Fruit fly (Drosophila melanogaster): ENCODE measurements around the gene Drsl6.
A peak's percentile ranks its signal among the peaks of the same experiment; 100 is the strongest.

Drsl6 gene

DNA sequence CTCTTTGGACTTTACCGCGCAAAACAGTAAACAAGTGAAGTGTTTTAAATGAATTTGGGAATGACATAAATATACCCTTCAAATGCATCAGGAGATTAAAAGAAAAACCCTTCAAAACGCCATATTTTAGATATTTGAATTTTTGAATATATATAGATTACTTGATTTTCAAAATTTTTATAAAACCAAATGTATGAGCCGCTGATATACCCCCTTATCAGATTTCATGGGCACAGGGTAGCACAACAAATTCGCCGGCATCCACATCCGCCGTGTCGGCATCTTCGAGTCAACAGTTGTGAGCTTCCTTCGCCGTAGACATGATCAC lies 41.7 kb upstream of the Drsl6 start, which contains the start of gene Ids (continued):
- peak; percentile 42 for TF ChIP-seq run (tag; optimal IDR thresholded peaks at IDR 0.05)
- no peak for TF ChIP-seq CG14860 (GFP tag; IDR thresholded peaks at IDR 0.05; ENCODE audit: partially characterized antibody)
- TF ChIP-seq C15 (GFP tag; IDR thresholded peaks at IDR 0.05), result 0 out of 3 replicates have a peak, but pooled peaks have one; percentile 35
- TF ChIP-seq Meics (GFP tag; optimal IDR thresholded peaks at IDR 0.05), result peak; percentile 76
- TF ChIP-seq Lhr (GFP tag; optimal IDR thresholded peaks at IDR 0.05), result peak; percentile 24
- no peak for TF ChIP-seq zfh2 (GFP tag; optimal IDR thresholded peaks at IDR 0.05)
- TF ChIP-seq otp (GFP tag; IDR thresholded peaks at IDR 0.05), result peak; percentile 74; the same call in 1 of the 3 replicates
- TF ChIP-seq nmo (GFP tag; optimal IDR thresholded peaks at IDR 0.05), result peak; percentile 70
- no peak for TF ChIP-seq cato (GFP tag; optimal IDR thresholded peaks at IDR 0.05; ENCODE audit: borderline replicate concordance)
- TF ChIP-seq CG3838 (GFP tag; optimal IDR thresholded peaks at IDR 0.05), result no peak
- peak; percentile 72 for TF ChIP-seq CG11247 (GFP tag; IDR thresholded peaks at IDR 0.05)
- no peak for TF ChIP-seq Hr39 (optimal IDR thresholded peaks at IDR 0.05)
- peak; percentile 16 for TF ChIP-seq salm (tag; optimal IDR thresholded peaks at IDR 0.05)
- TF ChIP-seq repo (GFP tag; optimal IDR thresholded peaks at IDR 0.05), result no peak
- TF ChIP-seq NFAT (GFP tag; IDR thresholded peaks at IDR 0.05), result peak; percentile 62; the same call in 1 of the 2 replicates
- no peak for TF ChIP-seq Dip2 (GFP tag; IDR thresholded peaks at IDR 0.05)
- peak; percentile 58 for TF ChIP-seq Chrac-16 (GFP tag; optimal IDR thresholded peaks at IDR 0.05)
- TF ChIP-seq CG42726 (GFP tag; IDR thresholded peaks at IDR 0.05; ENCODE audit: partially characterized antibody), result no peak
- peak; percentile 58 for TF ChIP-seq CG3407 (GFP tag; optimal IDR thresholded peaks at IDR 0.05)
- TF ChIP-seq fd102C (GFP tag; optimal IDR thresholded peaks at IDR 0.05), result no peak
- peak; percentile 49 for TF ChIP-seq CG6813 (GFP tag; optimal IDR thresholded peaks at IDR 0.05)
- peak; percentile 86 for TF ChIP-seq CG14441 (GFP tag; IDR thresholded peaks at IDR 0.05)
- TF ChIP-seq CHES-1-like (GFP tag; optimal IDR thresholded peaks at IDR 0.05), result no peak
- no peak for TF ChIP-seq GATAe (GFP tag; conservative IDR thresholded peaks at IDR 0.05)
- peak; percentile 63 for TF ChIP-seq CG6254 (GFP tag; optimal IDR thresholded peaks at IDR 0.05)
- peak; percentile 43; the same call in 1 of the 2 replicates for TF ChIP-seq Adf1 (GFP tag; IDR thresholded peaks at IDR 0.05)
- TF ChIP-seq CG32532 (GFP tag; IDR thresholded peaks at IDR 0.05), result peak; percentile 80
- no peak for TF ChIP-seq D (optimal IDR thresholded peaks at IDR 0.05)
- peak; percentile 51 for TF ChIP-seq D (GFP tag; optimal IDR thresholded peaks at IDR 0.05)
- TF ChIP-seq da (GFP tag; optimal IDR thresholded peaks at IDR 0.05), result no peak
- peak; percentile 85 for TF ChIP-seq Atf6 (GFP tag; IDR thresholded peaks at IDR 0.05)
- TF ChIP-seq gsb (GFP tag; IDR thresholded peaks at IDR 0.05), result 0 out of 2 replicates have a peak, but pooled peaks have one; percentile 36
- TF ChIP-seq schlank (tag; optimal IDR thresholded peaks at IDR 0.05), result peak; percentile 26
- no peak for TF ChIP-seq ftz-f1 (GFP tag; optimal IDR thresholded peaks at IDR 0.05)
- TF ChIP-seq CG10654 (GFP tag; optimal IDR thresholded peaks at IDR 0.05), result peak; percentile 47
- no peak for TF ChIP-seq ato (GFP tag; IDR thresholded peaks at IDR 0.05; ENCODE audit: partially characterized antibody)
- TF ChIP-seq gcm (GFP tag; optimal IDR thresholded peaks at IDR 0.05), result peak; percentile 58
- peak; percentile 56 for TF ChIP-seq fd3F (GFP tag; optimal IDR thresholded peaks at IDR 0.05)
- TF ChIP-seq Sox100B (GFP tag; optimal IDR thresholded peaks at IDR 0.05), result no peak
- no peak for TF ChIP-seq CG12769 (tag; optimal IDR thresholded peaks at IDR 0.05)
- TF ChIP-seq CG17186 (GFP tag; optimal IDR thresholded peaks at IDR 0.05), result no peak
- TF ChIP-seq wdn (GFP tag; IDR thresholded peaks at IDR 0.05), result peak; percentile 72; the same call in 1 of the 2 replicates
- TF ChIP-seq Hmr (GFP tag; optimal IDR thresholded peaks at IDR 0.05), result no peak
- TF ChIP-seq CG17802 (tag; optimal IDR thresholded peaks at IDR 0.05), result peak; percentile 22
- peak; percentile 40 for TF ChIP-seq vfl (GFP tag; optimal IDR thresholded peaks at IDR 0.05)
- TF ChIP-seq CG10209 (GFP tag; optimal IDR thresholded peaks at IDR 0.05), result peak; percentile 61
- TF ChIP-seq grau (tag; optimal IDR thresholded peaks at IDR 0.05), result peak; percentile 47
- peak; percentile 35; the same call in 1 of the 3 replicates for TF ChIP-seq sr (GFP tag; IDR thresholded peaks at IDR 0.05)
- peak; percentile 59 for TF ChIP-seq CG18619 (GFP tag; optimal IDR thresholded peaks at IDR 0.05)
- TF ChIP-seq CG15514 (GFP tag; optimal IDR thresholded peaks at IDR 0.05), result peak; percentile 61
- no peak for TF ChIP-seq CG3995 (GFP tag; optimal IDR thresholded peaks at IDR 0.05)

Data from whole organism, embryonic.